Worm (Caenorhabditis elegans): Measurements from ENCODE around the gene ccm-3.

DNA sequence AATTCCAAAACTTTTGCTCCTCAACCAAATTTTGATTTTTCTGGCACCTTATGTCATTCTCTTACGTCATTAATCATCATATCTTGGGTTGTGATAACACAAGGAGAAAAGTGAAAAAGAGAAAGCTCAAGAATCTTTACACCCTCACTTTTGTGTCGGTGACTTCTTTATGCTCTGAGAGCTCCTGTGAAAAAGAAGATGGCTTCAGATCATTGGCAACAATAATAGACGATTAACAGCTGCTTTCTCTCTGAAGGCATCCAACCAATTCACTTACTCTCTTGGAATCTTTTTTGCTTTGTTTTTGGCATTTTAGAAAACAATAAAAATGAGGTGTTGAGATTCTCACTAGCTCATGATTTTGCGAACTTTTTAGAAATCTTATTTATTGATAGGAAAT lies 37.6 kb downstream of the ccm-3 start:
- no peak for TF ChIP-seq elt-3 (tag; optimal IDR thresholded peaks at IDR 0.05)
- no peak for TF ChIP-seq nhr-76 (tag; optimal IDR thresholded peaks at IDR 0.05)
- no peak for TF ChIP-seq ces-1 (GFP tag; optimal IDR thresholded peaks at IDR 0.05)
- no peak for TF ChIP-seq blmp-1 (tag; optimal IDR thresholded peaks at IDR 0.05)
- TF ChIP-seq unc-39 (tag; optimal IDR thresholded peaks at IDR 0.05): no peak
- no peak for TF ChIP-seq mab-5 (tag; optimal IDR thresholded peaks at IDR 0.05)
- TF ChIP-seq lin-32 (GFP tag; optimal IDR thresholded peaks at IDR 0.05): no peak
- TF ChIP-seq lsy-2 (tag; optimal IDR thresholded peaks at IDR 0.05): no peak
- no peak for TF ChIP-seq snpc-4 (tag; optimal IDR thresholded peaks at IDR 0.05)
- no peak for TF ChIP-seq unc-62 (GFP tag; optimal IDR thresholded peaks at IDR 0.05)
- no peak for TF ChIP-seq ztf-11 (tag; optimal IDR thresholded peaks at IDR 0.05)
- TF ChIP-seq nhr-237 (tag; optimal IDR thresholded peaks at IDR 0.05): no peak
- no peak for TF ChIP-seq pha-4 (tag; optimal IDR thresholded peaks at IDR 0.05)
